Worm (Caenorhabditis elegans) whole organism, mixed stage, embryonic: ENCODE measurements around the gene cpna-2.

Source experiments
- M03D4.4 ChIP-seq: sonication (generic microtip); optimal IDR thresholded peaks from 2 replicates; lab custom pipeline; 2017; ENCODE audit warnings: mild to moderate bottlenecking, missing genetic modification characterization, missing compliant biosample characterization
- bed-3 ChIP-seq: fragments of 200-800 bp; sonication (Bioruptor generic); optimal IDR thresholded peaks from 3 replicates; lab custom pipeline; 2018; ENCODE audit warnings: mild to moderate bottlenecking, missing genetic modification characterization, moderate library complexity, missing compliant biosample characterization
- blmp-1 ChIP-seq: fragments of 150-350 bp; optimal IDR thresholded peaks from 2 replicates; lab custom pipeline; 2014; ENCODE audit warnings: missing biosample characterization, missing genetic modification characterization
- ceh-39 ChIP-seq: fragments of 150-350 bp; optimal IDR thresholded peaks from 2 replicates; lab custom pipeline; 2014; ENCODE audit warnings: missing biosample characterization, missing genetic modification characterization
- ceh-43 ChIP-seq: fragments of 200-800 bp; sonication (Bioruptor generic); optimal IDR thresholded peaks from 2 replicates; lab custom pipeline; 2018; ENCODE audit warnings: mild to moderate bottlenecking, missing genetic modification characterization, moderate library complexity, missing compliant biosample characterization
- ceh-83 ChIP-seq: fragments of 200-800 bp; sonication (Bioruptor generic); optimal IDR thresholded peaks from 2 replicates; lab custom pipeline; 2018; ENCODE audit warnings: mild to moderate bottlenecking, missing genetic modification characterization, missing compliant biosample characterization
- ces-1 ChIP-seq: fragments of 150-350 bp; optimal IDR thresholded peaks from 2 replicates; lab custom pipeline; 2014; ENCODE audit warnings: missing biosample characterization, missing genetic modification reagents, missing genetic modification characterization
- cnd-1 ChIP-seq: fragments of 200-800 bp; sonication (Bioruptor generic); optimal IDR thresholded peaks from 2 replicates; lab custom pipeline; 2018; ENCODE audit warnings: mild to moderate bottlenecking, missing genetic modification characterization, missing compliant biosample characterization
- drap-1 ChIP-seq: fragments of 200-800 bp; sonication (Bioruptor generic); optimal IDR thresholded peaks from 3 replicates; lab custom pipeline; 2018; ENCODE audit warnings: mild to moderate bottlenecking, missing genetic modification characterization, missing compliant biosample characterization
- elt-1 ChIP-seq: sonication (generic microtip); optimal IDR thresholded peaks from 2 replicates; lab custom pipeline; 2017; ENCODE audit warnings: missing genetic modification characterization, mild to moderate bottlenecking, missing compliant biosample characterization, antibody characterized with exemption, moderate library complexity, borderline replicate concordance; ENCODE audit not compliant: insufficient read depth
- flh-1 ChIP-seq: fragments of 200-800 bp; sonication (Bioruptor generic); optimal IDR thresholded peaks from 2 replicates; lab custom pipeline; 2018; ENCODE audit warnings: mild to moderate bottlenecking, missing genetic modification characterization, moderate library complexity, missing compliant biosample characterization
- ham-2 ChIP-seq: fragments of 200-800 bp; sonication (Bioruptor generic); optimal IDR thresholded peaks from 2 replicates; lab custom pipeline; 2018; ENCODE audit warnings: mild to moderate bottlenecking, missing genetic modification characterization, missing compliant biosample characterization
- hlh-1 ChIP-seq: fragments of 150-350 bp; optimal IDR thresholded peaks from 2 replicates; lab custom pipeline; 2014; ENCODE audit warnings: missing biosample characterization, missing genetic modification reagents, missing genetic modification characterization
- lin-13 ChIP-seq: fragments of 150-350 bp; optimal IDR thresholded peaks from 2 replicates; lab custom pipeline; 2014; ENCODE audit warnings: missing biosample characterization, missing genetic modification characterization
- lin-32 ChIP-seq: fragments of 200-800 bp; sonication (Bioruptor generic); optimal IDR thresholded peaks from 2 replicates; lab custom pipeline; 2018; ENCODE audit warnings: mild to moderate bottlenecking, missing genetic modification characterization, missing compliant biosample characterization
- lsy-2 ChIP-seq: fragments of 150-350 bp; optimal IDR thresholded peaks from 2 replicates; lab custom pipeline; 2014; ENCODE audit warnings: missing biosample characterization, missing genetic modification characterization
- mab-5 ChIP-seq: fragments of 150-350 bp; optimal IDR thresholded peaks from 2 replicates; lab custom pipeline; 2014; ENCODE audit warnings: missing biosample characterization, missing genetic modification characterization
- mep-1 ChIP-seq: fragments of 150-350 bp; optimal IDR thresholded peaks from 2 replicates; lab custom pipeline; 2017; ENCODE audit warnings: missing biosample characterization, missing genetic modification reagents, missing genetic modification characterization, inconsistent platforms
- mls-2 ChIP-seq: sonication (generic microtip); optimal IDR thresholded peaks from 2 replicates; lab custom pipeline; 2016; ENCODE audit warnings: mild to moderate bottlenecking, missing genetic modification characterization, moderate library complexity, missing compliant biosample characterization
- nhr-12 ChIP-seq: fragments of 150-350 bp; optimal IDR thresholded peaks from 2 replicates; lab custom pipeline; 2014; ENCODE audit warnings: missing biosample characterization, missing genetic modification characterization
- nhr-2 ChIP-seq: fragments of 150-350 bp; optimal IDR thresholded peaks from 2 replicates; lab custom pipeline; 2014; ENCODE audit warnings: missing biosample characterization, missing genetic modification characterization
- nhr-28 ChIP-seq: fragments of 150-350 bp; optimal IDR thresholded peaks from 2 replicates; lab custom pipeline; 2014; ENCODE audit warnings: missing biosample characterization, missing genetic modification characterization
- nhr-76 ChIP-seq: sonication (generic microtip); optimal IDR thresholded peaks from 2 replicates; lab custom pipeline; 2017; ENCODE audit warnings: missing biosample characterization, missing genetic modification characterization
- pha-4 ChIP-seq: fragments of 150-350 bp; optimal IDR thresholded peaks from 2 replicates; lab custom pipeline; 2018; ENCODE audit warnings: missing biosample characterization, missing genetic modification reagents, missing genetic modification characterization
- sem-2 ChIP-seq: fragments of 200-800 bp; sonication (Bioruptor generic); optimal IDR thresholded peaks from 2 replicates; lab custom pipeline; 2018; ENCODE audit warnings: mild to moderate bottlenecking, missing genetic modification characterization, missing compliant biosample characterization
- tbx-8 ChIP-seq: fragments of 200-800 bp; sonication (Bioruptor generic); optimal IDR thresholded peaks from 2 replicates; lab custom pipeline; 2018; ENCODE audit warnings: mild to moderate bottlenecking, missing genetic modification characterization, moderate library complexity, missing compliant biosample characterization
- unc-39 ChIP-seq: fragments of 150-350 bp; optimal IDR thresholded peaks from 2 replicates; lab custom pipeline; 2014; ENCODE audit warnings: missing biosample characterization, missing genetic modification characterization
- unc-62 ChIP-seq: fragments of 150-350 bp; optimal IDR thresholded peaks from 2 replicates; lab custom pipeline; 2014; ENCODE audit warnings: missing biosample characterization, missing genetic modification reagents, missing genetic modification characterization
- ztf-11 ChIP-seq: fragments of 150-350 bp; optimal IDR thresholded peaks from 2 replicates; lab custom pipeline; 2014; ENCODE audit warnings: missing biosample characterization, missing genetic modification characterization

Gene cpna-2

ce11 chrII:7783467-7783959, 58.8 kb downstream of the cpna-2 start, which contains the start of gene skr-17:
skr-17 (plus strand) TSS chrII:7783517.
- TF ChIP-seq nhr-28 (tag; lab: Kevin White, UChicago) = no peak
- no peak for TF ChIP-seq tbx-8 (GFP tag; lab: Kevin White, UChicago)
- TF ChIP-seq ceh-43 = no peak
- TF ChIP-seq nhr-2 (tag; lab: Kevin White, UChicago) = no peak
- TF ChIP-seq drap-1 (GFP tag; lab: Kevin White, UChicago) = no peak
- no peak for TF ChIP-seq M03D4.4 (tag; lab: Kevin White, UChicago)
- TF ChIP-seq mep-1 (tag; lab: Kevin White, UChicago) = no peak
- TF ChIP-seq blmp-1 (tag; lab: Kevin White, UChicago) = no peak
- no peak for TF ChIP-seq lin-13 (tag; lab: Kevin White, UChicago)
- TF ChIP-seq hlh-1 (tag; lab: Kevin White, UChicago) = no peak
- TF ChIP-seq elt-1 (tag; lab: Kevin White, UChicago) = no peak
- TF ChIP-seq mab-5 = no peak
- TF ChIP-seq mls-2 = no peak
- TF ChIP-seq nhr-12 (tag; lab: Kevin White, UChicago) = no peak
- no peak for TF ChIP-seq ceh-83 (GFP tag; lab: Kevin White, UChicago)
- TF ChIP-seq bed-3 (GFP tag; lab: Kevin White, UChicago) = no peak
- TF ChIP-seq ztf-11 (tag; lab: Kevin White, UChicago) = no peak
- TF ChIP-seq pha-4 (tag; lab: Kevin White, UChicago) = no peak

DNA sequence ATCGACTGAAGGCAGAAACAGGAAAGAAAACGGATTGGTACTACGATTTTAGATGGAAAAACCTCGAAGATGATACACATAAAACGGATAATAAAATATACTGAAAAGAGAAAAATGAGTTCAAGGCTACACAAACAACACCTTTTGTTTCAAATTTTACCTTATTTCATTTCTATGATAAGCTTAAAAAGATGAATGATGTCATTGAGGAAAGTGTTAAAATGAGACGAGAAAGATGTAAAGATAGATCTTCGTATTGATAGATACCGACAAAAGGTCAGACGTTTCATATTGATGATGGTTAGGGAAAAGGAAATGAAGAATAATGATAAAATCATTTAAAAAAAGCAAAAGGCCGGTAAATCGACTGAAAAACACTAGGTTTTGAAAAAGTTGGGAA, 64.9 kb downstream of the cpna-2 start:
- no peak for TF ChIP-seq ham-2 (GFP tag; lab: Kevin White, UChicago)
- no peak for TF ChIP-seq mab-5
- peak; percentile 26 for TF ChIP-seq elt-1 (tag; lab: Kevin White, UChicago)
- TF ChIP-seq mep-1 (tag; lab: Kevin White, UChicago) = no peak
- TF ChIP-seq lsy-2 (tag; lab: Kevin White, UChicago) = no peak

ce11 chrII:7790324-7790898, 65.7 kb downstream of the cpna-2 start, which contains the start of gene srlf-1:
srlf-1 (plus strand) TSS chrII:7790591.
- no peak for TF ChIP-seq ceh-39

DNA sequence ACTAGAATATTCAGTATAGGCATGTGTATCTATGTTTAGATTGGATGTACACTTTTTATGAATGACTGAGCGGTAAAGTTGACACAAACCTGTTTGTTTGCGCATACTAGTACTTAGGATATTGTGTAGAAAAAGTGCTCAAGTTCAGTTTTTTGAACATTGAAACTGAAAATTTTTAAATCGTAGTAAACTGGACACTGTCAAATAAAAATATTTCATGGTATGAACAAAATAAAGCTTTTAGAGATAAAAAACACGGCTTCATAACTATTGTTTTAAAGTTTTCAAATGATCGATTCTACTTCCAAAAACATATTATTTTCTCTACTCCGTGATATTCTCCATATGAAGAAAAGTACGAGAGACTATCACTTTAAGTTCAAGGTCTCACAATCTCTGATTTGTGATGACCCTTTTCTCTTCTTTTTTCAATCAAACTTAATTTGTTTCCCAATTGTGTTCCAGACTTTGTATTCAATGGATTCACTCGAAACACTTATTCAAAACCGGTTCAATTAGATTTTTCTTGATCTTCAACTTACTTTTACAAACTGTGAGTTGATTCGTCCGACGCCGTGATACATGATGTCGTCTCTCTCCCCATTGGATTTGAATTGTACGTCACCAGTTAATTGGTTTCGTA, 66.8 kb downstream of the cpna-2 start:
- TF ChIP-seq lsy-2 (tag; lab: Kevin White, UChicago) (no peak), ceh-83 (GFP tag; lab: Kevin White, UChicago) (no peak), drap-1 (GFP tag; lab: Kevin White, UChicago) (no peak), unc-39 (no peak), nhr-28 (tag; lab: Kevin White, UChicago) (no peak), sem-2 (GFP tag; lab: Kevin White, UChicago) (no peak), lin-32 (GFP tag; lab: Kevin White, UChicago) (no peak), mls-2 (no peak), bed-3 (GFP tag; lab: Kevin White, UChicago) (no peak), flh-1 (GFP tag; lab: Kevin White, UChicago) (no peak), nhr-2 (tag; lab: Kevin White, UChicago) (no peak), ceh-39 (no peak), ztf-11 (tag; lab: Kevin White, UChicago) (no peak), nhr-76 (tag; lab: Kevin White, UChicago) (no peak), ces-1 (GFP tag; lab: Kevin White, UChicago) (no peak), mab-5 (no peak), unc-62 (no peak), hlh-1 (tag; lab: Kevin White, UChicago) (no peak), ceh-43 (no peak), ham-2 (GFP tag; lab: Kevin White, UChicago) (no peak)

ce11 chrII:7792514-7792913, 67.8 kb downstream of the cpna-2 start:
- TF ChIP-seq hlh-1 (tag; lab: Kevin White, UChicago) (no peak), lin-32 (GFP tag; lab: Kevin White, UChicago) (no peak), ceh-39 (no peak), ztf-11 (tag; lab: Kevin White, UChicago) (no peak), lsy-2 (tag; lab: Kevin White, UChicago) (no peak), blmp-1 (tag; lab: Kevin White, UChicago) (no peak), ham-2 (GFP tag; lab: Kevin White, UChicago) (no peak), cnd-1 (no peak), mls-2 (no peak)
